Worm (Caenorhabditis elegans): ENCODE measurements around the gene rps-12.

- TF ChIP-seq dao-5 (tag; optimal IDR thresholded peaks at IDR 0.05) = no peak
- no peak for TF ChIP-seq W03F9.2 (tag; optimal IDR thresholded peaks at IDR 0.05)
These were observed 22.2 kb upstream of the rps-12 start, which contains the start of gene sdz-21 for ce11 chrIII:5656941-5657340.
